Fruit fly (Drosophila melanogaster) whole organism, embryonic: ENCODE measurements around the gene CG31041.

ENCODE experiments used
- CG10209 ChIP-seq: fragments of 200-800 bp; sonication (Bioruptor generic); optimal IDR thresholded peaks from 3 replicates; lab custom pipeline; 2017; ENCODE audit warnings: missing biosample characterization, mild to moderate bottlenecking, missing genetic modification characterization, missing genetic modification reagents
- CG10366 ChIP-seq: fragments of 200-800 bp; sonication (Bioruptor generic); IDR thresholded peaks from 2 replicates; pipeline ENCODE4 v1.3.6; 2022; ENCODE audit warnings: missing biosample characterization, missing genetic modification characterization
- CG11456 ChIP-seq: fragments of 200-800 bp; sonication (Bioruptor generic); IDR thresholded peaks from 3 replicates; pipeline ENCODE4 v1.3.6; 2022; ENCODE audit warnings: missing biosample characterization, missing genetic modification characterization
- CG12236 ChIP-seq: fragments of 200-800 bp; sonication (Bioruptor generic); optimal IDR thresholded peaks from 2 replicates; lab custom pipeline; 2016; ENCODE audit warnings: missing biosample characterization, missing genetic modification characterization
- CG13775 ChIP-seq: fragments of 200-800 bp; sonication (Bioruptor generic); optimal IDR thresholded peaks from 3 replicates; lab custom pipeline; 2017; ENCODE audit warnings: missing biosample characterization, mild to moderate bottlenecking, missing genetic modification characterization
- CG15514 ChIP-seq: fragments of 200-800 bp; sonication (Bioruptor generic); optimal IDR thresholded peaks from 3 replicates; lab custom pipeline; 2017; ENCODE audit warnings: missing biosample characterization, missing genetic modification characterization, mild to moderate bottlenecking, moderate library complexity, missing genetic modification reagents
- CG17359 ChIP-seq: fragments of 200-800 bp; sonication (Bioruptor generic); optimal IDR thresholded peaks from 3 replicates; lab custom pipeline; 2018; ENCODE audit warnings: missing biosample characterization, mild to moderate bottlenecking, missing genetic modification characterization, moderate library complexity
- CG18262 ChIP-seq: fragments of 200-800 bp; optimal IDR thresholded peaks from 3 replicates; lab custom pipeline; 2019; ENCODE audit warnings: missing biosample characterization, mild to moderate bottlenecking, missing genetic modification characterization, moderate library complexity
- CG18599 ChIP-seq: fragments of 200-800 bp; sonication (Bioruptor generic); optimal IDR thresholded peaks from 3 replicates; lab custom pipeline; 2017; ENCODE audit warnings: missing biosample characterization, missing genetic modification characterization, mild to moderate bottlenecking, moderate library complexity, missing genetic modification reagents
- CG2678 ChIP-seq: fragments of 200-800 bp; sonication (Bioruptor generic); optimal IDR thresholded peaks from 3 replicates; lab custom pipeline; 2019; ENCODE audit warnings: missing biosample characterization, mild to moderate bottlenecking, missing genetic modification characterization, moderate library complexity
- CG31388 ChIP-seq: fragments of 200-800 bp; sonication (Bioruptor generic); optimal IDR thresholded peaks from 2 replicates; lab custom pipeline; 2016; ENCODE audit warnings: missing biosample characterization, missing genetic modification characterization
- CG4820 ChIP-seq: fragments of 200-800 bp; sonication (Bioruptor generic); optimal IDR thresholded peaks from 3 replicates; lab custom pipeline; 2016; ENCODE audit warnings: missing biosample characterization, missing genetic modification characterization
- CG6689 ChIP-seq: fragments of 200-800 bp; sonication (Bioruptor generic); IDR thresholded peaks from 2 replicates; pipeline ENCODE4 v1.3.6; 2022; ENCODE audit warnings: missing biosample characterization, missing genetic modification characterization
- CG8290 ChIP-seq, 3 experiments: fragments of 200-800 bp; sonication (Bioruptor generic); optimal IDR thresholded peaks; 2 replicates each; lab custom pipeline; 2016 to 2019; ENCODE audit warnings: missing biosample characterization in 3 of 3, missing genetic modification characterization in 3 of 3, mild to moderate bottlenecking in 2 of 3, moderate library complexity in 1 of 3
- CG8388 ChIP-seq: fragments of 200-800 bp; sonication (Bioruptor generic); optimal IDR thresholded peaks from 2 replicates; lab custom pipeline; 2019; ENCODE audit warnings: missing biosample characterization, mild to moderate bottlenecking, missing genetic modification characterization, moderate library complexity
- CG8478 ChIP-seq: fragments of >200 bp; optimal IDR thresholded peaks from 2 replicates; lab custom pipeline; 2018
- CG8944 ChIP-seq: fragments of 200-800 bp; sonication (Bioruptor generic); optimal IDR thresholded peaks from 3 replicates; lab custom pipeline; 2016; ENCODE audit warnings: missing biosample characterization, missing genetic modification characterization
- CkIIα-i1 ChIP-seq: fragments of 200-800 bp; sonication (Bioruptor generic); IDR thresholded peaks from 2 replicates; pipeline ENCODE4 v1.3.6; 2022; ENCODE audit warnings: missing biosample characterization, missing genetic modification characterization
- Hr51 ChIP-seq, 2 experiments: fragments of 200-800 bp; sonication (Bioruptor generic); optimal IDR thresholded peaks; 2 replicates in 1 of 2; 3 replicates in 1 of 2; lab custom pipeline; 2016 to 2018; ENCODE audit warnings: missing biosample characterization in 2 of 2, missing genetic modification characterization in 2 of 2, mild to moderate bottlenecking in 1 of 2, moderate library complexity in 1 of 2
- Meics ChIP-seq: fragments of 200-800 bp; sonication (Bioruptor generic); optimal IDR thresholded peaks from 2 replicates; lab custom pipeline; 2017; ENCODE audit warnings: missing biosample characterization, mild to moderate bottlenecking, missing genetic modification characterization
- Mes4 ChIP-seq: fragments of 200-800 bp; sonication (Bioruptor generic); optimal IDR thresholded peaks from 2 replicates; lab custom pipeline; 2016; ENCODE audit warnings: missing biosample characterization, missing genetic modification characterization
- Opbp ChIP-seq: fragments of 200-800 bp; sonication (Bioruptor generic); IDR thresholded peaks from 3 replicates; pipeline ENCODE4 v1.3.6; 2022; ENCODE audit warnings: missing biosample characterization, missing genetic modification characterization; ENCODE audit not compliant: partially characterized antibody
- Sry-β ChIP-seq: fragments of 200-800 bp; sonication (Bioruptor generic); optimal IDR thresholded peaks from 2 replicates; lab custom pipeline; 2018; ENCODE audit warnings: missing biosample characterization, mild to moderate bottlenecking, missing genetic modification characterization, moderate library complexity
- Ssrp ChIP-seq: fragments of 200-800 bp; sonication (Bioruptor generic); optimal IDR thresholded peaks from 2 replicates; lab custom pipeline; 2018; ENCODE audit warnings: missing biosample characterization, mild to moderate bottlenecking, missing genetic modification characterization, moderate library complexity
- Trl ChIP-seq, 3 experiments: fragments of >200 bp in 2 of 3; fragments of 200-800 bp in 1 of 3; sonication (Bioruptor generic) in 1 of 3; optimal IDR thresholded peaks; 2 replicates in 1 of 3; 3 replicates in 2 of 3; lab custom pipeline; 2016 to 2017; ENCODE audit warnings: missing biosample characterization in 1 of 3, missing genetic modification characterization in 1 of 3
- Usf ChIP-seq: fragments of 200-800 bp; sonication (Bioruptor generic); optimal IDR thresholded peaks from 2 replicates; lab custom pipeline; 2017; ENCODE audit warnings: missing genotype, missing biosample characterization, missing genetic modification characterization
- YL-1 ChIP-seq: fragments of 200-800 bp; sonication (Bioruptor generic); optimal IDR thresholded peaks from 3 replicates; lab custom pipeline; 2017; ENCODE audit warnings: missing biosample characterization, mild to moderate bottlenecking, missing genetic modification characterization
- cas ChIP-seq: fragments of 200-800 bp; sonication (Bioruptor generic); IDR thresholded peaks from 2 replicates; pipeline ENCODE4 v1.3.6; 2022; ENCODE audit warnings: missing biosample characterization, missing genetic modification characterization
- chif ChIP-seq, 2 experiments: fragments of 200-800 bp; sonication (Bioruptor generic); optimal IDR thresholded peaks; 3 replicates each; lab custom pipeline; 2016; ENCODE audit warnings: missing biosample characterization in 2 of 2, missing genetic modification characterization in 2 of 2
- dmrt99B ChIP-seq: fragments of 200-800 bp; sonication (Bioruptor generic); optimal IDR thresholded peaks from 2 replicates; lab custom pipeline; 2018; ENCODE audit warnings: missing biosample characterization, mild to moderate bottlenecking, missing genetic modification characterization, moderate library complexity
- ftz-f1 ChIP-seq: fragments of 200-800 bp; sonication (Bioruptor generic); optimal IDR thresholded peaks from 2 replicates; lab custom pipeline; 2016; ENCODE audit warnings: missing biosample characterization, missing genetic modification characterization
- gro ChIP-seq: fragments of 200-800 bp; sonication (Bioruptor generic); optimal IDR thresholded peaks from 2 replicates; lab custom pipeline; 2016; ENCODE audit warnings: missing biosample characterization, missing genetic modification characterization
- gt ChIP-seq: fragments of 200-800 bp; sonication (Bioruptor generic); IDR thresholded peaks from 2 replicates; pipeline ENCODE4 v1.3.6; 2022; ENCODE audit warnings: missing biosample characterization, missing genetic modification characterization
- h ChIP-seq: fragments of >200 bp; optimal IDR thresholded peaks from 2 replicates; lab custom pipeline; 2017
- hb ChIP-seq: fragments of 200-800 bp; sonication (Bioruptor generic); IDR thresholded peaks from 3 replicates; pipeline ENCODE4 v1.3.6; 2022; ENCODE audit warnings: missing biosample characterization, missing genetic modification characterization; ENCODE audit not compliant: partially characterized antibody
- hkb ChIP-seq, 2 experiments: fragments of 200-800 bp in 1 of 2; fragments of >200 bp in 1 of 2; sonication (Bioruptor generic) in 1 of 2; IDR thresholded peaks in 1 of 2; optimal IDR thresholded peaks in 1 of 2; 2 replicates each; pipeline versions ENCODE4 v1.3.6 to Lab custom; 2017 to 2022; ENCODE audit warnings: missing biosample characterization in 1 of 2, missing genetic modification characterization in 1 of 2
- insv ChIP-seq, 2 experiments: fragments of 200-800 bp; sonication (Bioruptor generic); optimal IDR thresholded peaks; 3 replicates each; lab custom pipeline; 2016 to 2018; ENCODE audit warnings: missing biosample characterization in 2 of 2, missing genetic modification characterization in 2 of 2
- kah ChIP-seq: fragments of 200-800 bp; sonication (Bioruptor generic); optimal IDR thresholded peaks from 2 replicates; lab custom pipeline; 2018; ENCODE audit warnings: missing biosample characterization, mild to moderate bottlenecking, missing genetic modification characterization
- knrl ChIP-seq: fragments of 200-800 bp; sonication (Bioruptor generic); IDR thresholded peaks from 3 replicates; pipeline ENCODE4 v1.3.6; 2022; ENCODE audit warnings: missing biosample characterization, missing genetic modification characterization; ENCODE audit not compliant: partially characterized antibody
- lmd ChIP-seq: fragments of 200-800 bp; sonication (Bioruptor generic); IDR thresholded peaks from 2 replicates; pipeline ENCODE4 v1.3.6; 2022; ENCODE audit warnings: missing biosample characterization, missing genetic modification characterization
- otp ChIP-seq: fragments of 200-800 bp; sonication (Bioruptor generic); IDR thresholded peaks from 3 replicates; pipeline ENCODE4, ENCODE4 v1.3.6; 2022; ENCODE audit warnings: missing biosample characterization, missing genetic modification characterization
- pho ChIP-seq: fragments of 200-800 bp; sonication (Bioruptor generic); optimal IDR thresholded peaks from 2 replicates; lab custom pipeline; 2016; ENCODE audit warnings: missing biosample characterization, missing genetic modification characterization
- sc ChIP-seq, 3 experiments: fragments of >200 bp in 2 of 3; fragments of 200-800 bp in 1 of 3; sonication (Bioruptor generic) in 1 of 3; optimal IDR thresholded peaks; 2 replicates in 2 of 3; 3 replicates in 1 of 3; lab custom pipeline; 2017; ENCODE audit warnings: mild to moderate bottlenecking in 1 of 3, missing biosample characterization in 1 of 3, missing genetic modification characterization in 1 of 3, missing genetic modification reagents in 1 of 3
- scrt ChIP-seq: fragments of 200-800 bp; sonication (Bioruptor generic); optimal IDR thresholded peaks from 2 replicates; lab custom pipeline; 2018; ENCODE audit warnings: missing biosample characterization, mild to moderate bottlenecking, missing genetic modification characterization, moderate library complexity
- sima ChIP-seq: fragments of 200-800 bp; sonication (Bioruptor generic); optimal IDR thresholded peaks from 2 replicates; lab custom pipeline; 2016; ENCODE audit warnings: missing biosample characterization, missing genetic modification characterization
- sqz ChIP-seq: fragments of 200-800 bp; sonication (Bioruptor generic); optimal IDR thresholded peaks from 3 replicates; lab custom pipeline; 2018; ENCODE audit warnings: missing biosample characterization, mild to moderate bottlenecking, missing genetic modification characterization
- tin ChIP-seq: fragments of 200-800 bp; sonication (Bioruptor generic); optimal IDR thresholded peaks from 3 replicates; lab custom pipeline; 2016; ENCODE audit warnings: missing biosample characterization, missing genetic modification characterization
- tna ChIP-seq: fragments of 200-800 bp; sonication (Bioruptor generic); IDR thresholded peaks from 2 replicates; pipeline ENCODE4 v1.3.6; 2022; ENCODE audit warnings: missing biosample characterization, missing genetic modification characterization; ENCODE audit not compliant: partially characterized antibody
- yki ChIP-seq: fragments of >200 bp; optimal IDR thresholded peaks from 3 replicates; lab custom pipeline; 2018

The CG31041 gene

DNA sequence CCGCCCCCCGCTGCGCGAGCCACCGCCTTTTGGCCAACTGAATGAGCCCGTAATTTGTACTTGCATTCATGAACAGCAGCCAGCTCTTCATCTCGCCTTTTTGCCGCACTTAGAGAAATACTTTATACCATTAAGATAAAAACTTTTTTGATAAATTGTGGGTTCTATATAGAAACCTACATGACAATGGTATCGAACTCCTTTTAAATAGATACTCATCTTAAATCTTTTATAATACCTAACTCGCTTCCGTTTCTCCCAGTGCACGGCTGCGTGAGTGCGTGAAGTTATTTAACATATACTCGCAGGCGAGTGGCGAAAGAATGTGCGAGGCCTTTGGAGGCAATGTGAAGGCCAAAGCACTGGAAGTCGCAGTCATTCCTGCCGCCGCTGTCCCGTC lies 35.2 kb upstream of the CG31041 start (continued):
- TF ChIP-seq Mes4 (GFP tag; lab: Kevin White, UChicago) (no peak), CG6689 (GFP tag; lab: Robert Waterston, UW) (peak; percentile 47; the same call in 1 of the 2 replicates), CG31388 (GFP tag; lab: Kevin White, UChicago) (no peak), Usf (GFP tag; lab: Kevin White, UChicago) (no peak), CkIIα-i1 (GFP tag; lab: Robert Waterston, UW) (no peak), hb (GFP tag; lab: Robert Waterston, UW) (no peak), CG8944 (no peak), kah (GFP tag; lab: Kevin White, UChicago) (no peak), CG11456 (GFP tag; lab: Robert Waterston, UW) (peak; percentile 64; the same call in 1 of the 3 replicates), Trl (optimal IDR thresholded peaks at IDR 0.05; lab: Kevin White, UChicago) (no peak), Trl (GFP tag; optimal IDR thresholded peaks at IDR 0.05; lab: Kevin White, UChicago) (no peak), yki (lab: Kevin White, UChicago) (no peak), Meics (GFP tag; lab: Kevin White, UChicago) (peak; percentile 53), tin (GFP tag; lab: Kevin White, UChicago) (peak; percentile 12), sqz (GFP tag; lab: Kevin White, UChicago) (no peak), CG18599 (GFP tag; lab: Kevin White, UChicago) (peak; percentile 76), CG17359 (peak; percentile 35), hkb (optimal IDR thresholded peaks at IDR 0.05; lab: Kevin White, UChicago) (no peak), hkb (GFP tag; IDR thresholded peaks at IDR 0.05; lab: Robert Waterston, UW) (peak; percentile 64), CG15514 (GFP tag; lab: Kevin White, UChicago) (peak; percentile 17), CG10209 (GFP tag; lab: Kevin White, UChicago) (peak; percentile 15), CG8388 (peak; percentile 20), CG10366 (GFP tag; lab: Robert Waterston, UW) (0 out of 2 replicates have a peak, but pooled peaks have one; percentile 13), ftz-f1 (no peak), sima (GFP tag; lab: Kevin White, UChicago) (no peak), Hr51 (GFP tag; optimal IDR thresholded peaks at IDR 0.05; lab: Kevin White, UChicago) (peak in 1 of 2 experiments; percentile 51), CG13775 (GFP tag; lab: Kevin White, UChicago) (peak; percentile 10), pho (GFP tag; lab: Kevin White, UChicago) (no peak), CG2678 (tag; lab: Kevin White, UChicago) (peak; percentile 60), tna (GFP tag; lab: Robert Waterston, UW) (no peak), insv (GFP tag; optimal IDR thresholded peaks at IDR 0.05; lab: Kevin White, UChicago) (no peak), h (lab: Kevin White, UChicago) (no peak), lmd (GFP tag; lab: Robert Waterston, UW) (peak; percentile 36; the same call in 1 of the 2 replicates), CG12236 (GFP tag; lab: Kevin White, UChicago) (no peak), chif (GFP tag; optimal IDR thresholded peaks at IDR 0.05; lab: Kevin White, UChicago) (peak in 1 of 2 experiments; percentile 18), knrl (GFP tag; lab: Robert Waterston, UW) (no peak), CG4820 (GFP tag; lab: Kevin White, UChicago) (no peak), Opbp (GFP tag; lab: Robert Waterston, UW) (no peak), otp (GFP tag; lab: Robert Waterston, UW) (0 out of 3 replicates have a peak, but pooled peaks have one; percentile 45), CG18262 (peak; percentile 32), sc (optimal IDR thresholded peaks at IDR 0.05; lab: Kevin White, UChicago) (no peak), sc (GFP tag; optimal IDR thresholded peaks at IDR 0.05; lab: Kevin White, UChicago) (no peak), CG8290 (GFP tag; optimal IDR thresholded peaks at IDR 0.05; lab: Kevin White, UChicago) (no peak), CG8290 (tag; optimal IDR thresholded peaks at IDR 0.05; lab: Kevin White, UChicago) (no peak), dmrt99B (tag; lab: Kevin White, UChicago) (peak; percentile 54), CG8478 (no peak), scrt (peak; percentile 25), Sry-β (GFP tag; lab: Kevin White, UChicago) (no peak), gt (GFP tag; lab: Robert Waterston, UW) (no peak), gro (GFP tag; lab: Kevin White, UChicago) (no peak), Ssrp (peak; percentile 30), YL-1 (GFP tag; lab: Kevin White, UChicago) (no peak), cas (no peak)
